Comparison of ENCODE assay signal across 1 fruit fly cellular context in the genomic region with DNA sequence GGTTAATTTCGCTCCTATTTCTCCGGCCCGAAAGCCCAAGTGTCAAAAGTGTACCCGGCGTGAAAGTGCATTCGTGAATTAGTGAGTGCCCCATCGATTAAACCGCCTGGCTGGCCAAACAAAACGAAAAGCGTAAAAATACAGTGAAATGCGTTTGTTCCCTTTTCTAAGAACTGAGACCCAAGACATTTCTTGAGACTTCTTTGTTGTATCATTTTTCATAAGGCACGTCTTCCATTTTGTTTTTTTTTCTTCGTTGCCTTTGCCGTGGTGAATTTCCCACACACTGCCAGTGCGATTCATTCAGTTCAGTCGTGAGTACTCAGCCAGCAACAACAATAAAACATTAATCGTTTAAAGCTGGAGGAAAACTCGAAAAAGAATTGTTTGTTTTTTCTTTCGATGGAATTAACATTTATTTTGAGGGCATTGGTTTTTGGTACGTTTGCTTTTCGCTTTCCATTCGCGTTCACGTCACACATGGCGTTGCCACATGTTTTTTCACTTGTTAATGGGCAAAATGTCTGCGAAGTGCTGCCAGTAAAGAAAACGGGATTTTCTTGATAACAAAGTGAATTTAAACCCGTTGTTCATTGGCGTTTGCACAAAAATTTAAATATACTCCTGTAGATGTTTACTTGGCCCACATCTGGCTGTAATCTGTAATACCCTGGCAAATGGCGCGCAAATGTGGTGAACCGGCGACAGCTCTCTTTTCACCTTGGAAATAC.
A peak's percentile ranks its signal among the peaks of the same experiment; 100 is the strongest.
TF ChIP-seq lines count a peak whose summit lies in the region.

No protein-coding gene starts in this region.

TF ChIP-seq in whole organism, embryonic, 481 proteins besides CTCF, POLR2A, EP300 and RAD21 (continued from another document):
- no peak for TF ChIP-seq Gug (GFP tag; IDR thresholded peaks at IDR 0.05; lab: Robert Waterston, UW)
- no peak for TF ChIP-seq Six4 (GFP tag; optimal IDR thresholded peaks at IDR 0.05; lab: Kevin White, UChicago)
- TF ChIP-seq kah (GFP tag; optimal IDR thresholded peaks at IDR 0.05; lab: Kevin White, UChicago) = no peak
- TF ChIP-seq lab (GFP tag; optimal IDR thresholded peaks at IDR 0.05; lab: Kevin White, UChicago) = no peak
- no peak for TF ChIP-seq Aef1 (GFP tag; IDR thresholded peaks at IDR 0.05; lab: Robert Waterston, UW)
- no peak for TF ChIP-seq so (GFP tag; IDR thresholded peaks at IDR 0.05; lab: Robert Waterston, UW)
- no peak for TF ChIP-seq Atf3 (GFP tag; optimal IDR thresholded peaks at IDR 0.05; lab: Kevin White, UChicago)
- no peak for TF ChIP-seq Trl (optimal IDR thresholded peaks at IDR 0.05; lab: Kevin White, UChicago)
- TF ChIP-seq Trl (GFP tag; optimal IDR thresholded peaks at IDR 0.05; lab: Kevin White, UChicago) = no peak
- no peak for TF ChIP-seq CG11723 (GFP tag; optimal IDR thresholded peaks at IDR 0.05; lab: Kevin White, UChicago)
- TF ChIP-seq pita (GFP tag; optimal IDR thresholded peaks at IDR 0.05; lab: Kevin White, UChicago) = no peak
- TF ChIP-seq CG10267 (tag; optimal IDR thresholded peaks at IDR 0.05; lab: Kevin White, UChicago) = no peak
- TF ChIP-seq ranshi (GFP tag; IDR thresholded peaks at IDR 0.05; lab: Robert Waterston, UW) = no peak
- no peak for TF ChIP-seq gcm (GFP tag; optimal IDR thresholded peaks at IDR 0.05; lab: Kevin White, UChicago)
- TF ChIP-seq corto (GFP tag; optimal IDR thresholded peaks at IDR 0.05; lab: Kevin White, UChicago) = no peak
- TF ChIP-seq tna (GFP tag; IDR thresholded peaks at IDR 0.05; lab: Robert Waterston, UW; ENCODE audit: partially characterized antibody) = no peak
- no peak for TF ChIP-seq zen2 (GFP tag; IDR thresholded peaks at IDR 0.05; lab: Robert Waterston, UW; ENCODE audit: partially characterized antibody)
- no peak for TF ChIP-seq CG8478 (optimal IDR thresholded peaks at IDR 0.05; lab: Kevin White, UChicago)
- no peak for TF ChIP-seq sc (optimal IDR thresholded peaks at IDR 0.05; lab: Kevin White, UChicago)
- TF ChIP-seq sc (GFP tag; optimal IDR thresholded peaks at IDR 0.05; lab: Kevin White, UChicago) = no peak
- TF ChIP-seq CG10462 (GFP tag; optimal IDR thresholded peaks at IDR 0.05; lab: Kevin White, UChicago) = no peak
- TF ChIP-seq stc (GFP tag; IDR thresholded peaks at IDR 0.05; lab: Robert Waterston, UW) = no peak
- peak; percentile 7 for TF ChIP-seq CG2120 (GFP tag; optimal IDR thresholded peaks at IDR 0.05; lab: Kevin White, UChicago)
- TF ChIP-seq CG17802 (tag; optimal IDR thresholded peaks at IDR 0.05; lab: Kevin White, UChicago) = no peak
- no peak for TF ChIP-seq CG10959 (GFP tag; IDR thresholded peaks at IDR 0.05; lab: Robert Waterston, UW)
- TF ChIP-seq Vsx1 (GFP tag; optimal IDR thresholded peaks at IDR 0.05; lab: Kevin White, UChicago) = no peak
- TF ChIP-seq Doc2 (GFP tag; IDR thresholded peaks at IDR 0.05; lab: Robert Waterston, UW) = no peak
- no peak for TF ChIP-seq HmgZ (tag; optimal IDR thresholded peaks at IDR 0.05; lab: Kevin White, UChicago)
- no peak for TF ChIP-seq mam (GFP tag; optimal IDR thresholded peaks at IDR 0.05; lab: Kevin White, UChicago)
- TF ChIP-seq ato (GFP tag; IDR thresholded peaks at IDR 0.05; lab: Robert Waterston, UW; ENCODE audit: partially characterized antibody) = no peak
- no peak for TF ChIP-seq CG7928 (GFP tag; optimal IDR thresholded peaks at IDR 0.05; lab: Kevin White, UChicago)
- TF ChIP-seq NC2β (GFP tag; optimal IDR thresholded peaks at IDR 0.05; lab: Kevin White, UChicago) = no peak
- TF ChIP-seq slou (GFP tag; optimal IDR thresholded peaks at IDR 0.05; lab: Kevin White, UChicago) = no peak
- TF ChIP-seq unpg (GFP tag; optimal IDR thresholded peaks at IDR 0.05; lab: Kevin White, UChicago) = no peak
- TF ChIP-seq Dref (GFP tag; IDR thresholded peaks at IDR 0.05; lab: Robert Waterston, UW) = no peak
- no peak for TF ChIP-seq CG4360 (GFP tag; IDR thresholded peaks at IDR 0.05; lab: Robert Waterston, UW)
- no peak for TF ChIP-seq HLHmδ (GFP tag; optimal IDR thresholded peaks at IDR 0.05; lab: Kevin White, UChicago)
- TF ChIP-seq CG18599 (GFP tag; optimal IDR thresholded peaks at IDR 0.05; lab: Kevin White, UChicago) = no peak
- no peak for TF ChIP-seq p53 (GFP tag; optimal IDR thresholded peaks at IDR 0.05; lab: Kevin White, UChicago)
- TF ChIP-seq exex (tag; optimal IDR thresholded peaks at IDR 0.05; lab: Kevin White, UChicago) = no peak
- no peak for TF ChIP-seq Lim3 (GFP tag; IDR thresholded peaks at IDR 0.05; lab: Robert Waterston, UW)
- no peak for TF ChIP-seq Sox100B (GFP tag; optimal IDR thresholded peaks at IDR 0.05; lab: Kevin White, UChicago)
- TF ChIP-seq Hey (tag; optimal IDR thresholded peaks at IDR 0.05; lab: Kevin White, UChicago) = no peak
- no peak for TF ChIP-seq luna (GFP tag; optimal IDR thresholded peaks at IDR 0.05; lab: Kevin White, UChicago)
- no peak for TF ChIP-seq dan (GFP tag; IDR thresholded peaks at IDR 0.05; lab: Robert Waterston, UW)
- TF ChIP-seq CG15073 (GFP tag; optimal IDR thresholded peaks at IDR 0.05; lab: Kevin White, UChicago) = no peak
- TF ChIP-seq Sry-β (GFP tag; optimal IDR thresholded peaks at IDR 0.05; lab: Kevin White, UChicago) = no peak
- no peak for TF ChIP-seq onecut (GFP tag; IDR thresholded peaks at IDR 0.05; lab: Robert Waterston, UW)
- no peak for TF ChIP-seq sim (GFP tag; IDR thresholded peaks at IDR 0.05; lab: Robert Waterston, UW)
- TF ChIP-seq CG15514 (GFP tag; optimal IDR thresholded peaks at IDR 0.05; lab: Kevin White, UChicago) = peak; percentile 29
- no peak for TF ChIP-seq ash1 (GFP tag; optimal IDR thresholded peaks at IDR 0.05; lab: Kevin White, UChicago)
- no peak for TF ChIP-seq slp2 (GFP tag; optimal IDR thresholded peaks at IDR 0.05; lab: Kevin White, UChicago)
- peak; percentile 65 for TF ChIP-seq sqz (GFP tag; optimal IDR thresholded peaks at IDR 0.05; lab: Kevin White, UChicago)
- no peak for TF ChIP-seq CG4854 (GFP tag; optimal IDR thresholded peaks at IDR 0.05; lab: Kevin White, UChicago)
- TF ChIP-seq CG2116 (GFP tag; optimal IDR thresholded peaks at IDR 0.05; lab: Kevin White, UChicago) = no peak
- no peak for TF ChIP-seq Dip2 (GFP tag; IDR thresholded peaks at IDR 0.05; lab: Robert Waterston, UW)
- TF ChIP-seq eve (GFP tag; optimal IDR thresholded peaks at IDR 0.05; lab: Kevin White, UChicago) = no peak
- no peak for TF ChIP-seq H15 (GFP tag; IDR thresholded peaks at IDR 0.05; lab: Robert Waterston, UW)
- TF ChIP-seq nau (GFP tag; optimal IDR thresholded peaks at IDR 0.05; lab: Kevin White, UChicago) = no peak
- no peak for TF ChIP-seq dati (GFP tag; IDR thresholded peaks at IDR 0.05; lab: Robert Waterston, UW)
- TF ChIP-seq pum (GFP tag; optimal IDR thresholded peaks at IDR 0.05; lab: Kevin White, UChicago) = no peak
- no peak for TF ChIP-seq CG14860 (GFP tag; IDR thresholded peaks at IDR 0.05; lab: Robert Waterston, UW; ENCODE audit: partially characterized antibody)
- no peak for TF ChIP-seq z (GFP tag; IDR thresholded peaks at IDR 0.05; lab: Robert Waterston, UW)
- TF ChIP-seq ham (GFP tag; IDR thresholded peaks at IDR 0.05; lab: Robert Waterston, UW) = no peak
- no peak for TF ChIP-seq CG6791 (GFP tag; IDR thresholded peaks at IDR 0.05; lab: Robert Waterston, UW; ENCODE audit: partially characterized antibody)
- TF ChIP-seq CG17829 (tag; optimal IDR thresholded peaks at IDR 0.05; lab: Kevin White, UChicago) = peak; percentile 8
- TF ChIP-seq CG7357 (GFP tag; IDR thresholded peaks at IDR 0.05; lab: Robert Waterston, UW) = no peak
- no peak for TF ChIP-seq CG2199 (GFP tag; IDR thresholded peaks at IDR 0.05; lab: Robert Waterston, UW)
- TF ChIP-seq sug (tag; optimal IDR thresholded peaks at IDR 0.05; lab: Kevin White, UChicago) = no peak
- no peak for TF ChIP-seq jigr1 (GFP tag; IDR thresholded peaks at IDR 0.05; lab: Robert Waterston, UW)
- TF ChIP-seq mld (GFP tag; IDR thresholded peaks at IDR 0.05; lab: Robert Waterston, UW; ENCODE audit: partially characterized antibody) = no peak
- no peak for TF ChIP-seq esg (GFP tag; conservative IDR thresholded peaks at IDR 0.05; lab: Robert Waterston, UW)
- TF ChIP-seq CG9437 (GFP tag; optimal IDR thresholded peaks at IDR 0.05; lab: Kevin White, UChicago) = peak; percentile 99
- no peak for TF ChIP-seq NFAT (GFP tag; IDR thresholded peaks at IDR 0.05; lab: Robert Waterston, UW)
- no peak for TF ChIP-seq CG10543 (GFP tag; optimal IDR thresholded peaks at IDR 0.05; lab: Kevin White, UChicago)
- no peak for TF ChIP-seq CG7786 (GFP tag; optimal IDR thresholded peaks at IDR 0.05; lab: Kevin White, UChicago)
- no peak for TF ChIP-seq tgo (GFP tag; IDR thresholded peaks at IDR 0.05; lab: Robert Waterston, UW)
- no peak for TF ChIP-seq CG13123 (GFP tag; optimal IDR thresholded peaks at IDR 0.05; lab: Kevin White, UChicago)
- peak; percentile 20 for TF ChIP-seq stwl (tag; optimal IDR thresholded peaks at IDR 0.05; lab: Kevin White, UChicago)
- no peak for TF ChIP-seq fd64A (GFP tag; optimal IDR thresholded peaks at IDR 0.05; lab: Kevin White, UChicago)
- no peak for TF ChIP-seq CG13287 (GFP tag; IDR thresholded peaks at IDR 0.05; lab: Robert Waterston, UW; ENCODE audit: partially characterized antibody)
- no peak for TF ChIP-seq CG7745 (tag; optimal IDR thresholded peaks at IDR 0.05; lab: Kevin White, UChicago)
- no peak for TF ChIP-seq CG7963 (GFP tag; IDR thresholded peaks at IDR 0.05; lab: Robert Waterston, UW; ENCODE audit: partially characterized antibody)
- no peak for TF ChIP-seq Hr51 (GFP tag; optimal IDR thresholded peaks at IDR 0.05; lab: Kevin White, UChicago)
- no peak for TF ChIP-seq ewg (GFP tag; optimal IDR thresholded peaks at IDR 0.05; lab: Kevin White, UChicago)
- TF ChIP-seq Hr78 (GFP tag; optimal IDR thresholded peaks at IDR 0.05; lab: Kevin White, UChicago) = no peak
- TF ChIP-seq cwo (GFP tag; optimal IDR thresholded peaks at IDR 0.05; lab: Kevin White, UChicago) = no peak
- no peak for TF ChIP-seq TFAM (GFP tag; optimal IDR thresholded peaks at IDR 0.05; lab: Kevin White, UChicago)
- TF ChIP-seq Neu2 (GFP tag; optimal IDR thresholded peaks at IDR 0.05; lab: Kevin White, UChicago; ENCODE audit: borderline replicate concordance) = no peak
